Fruit fly (Drosophila melanogaster): ENCODE measurements around the gene CG5866.

Gene CG5866

dm6 chr3R:17400675-17401118 is 14.8 kb upstream of the CG5866 start (continued):
- TF ChIP-seq Max (GFP tag; optimal IDR thresholded peaks at IDR 0.05) (peak; percentile 17), ato (GFP tag; IDR thresholded peaks at IDR 0.05; ENCODE audit: partially characterized antibody) (no peak), CG12236 (GFP tag; optimal IDR thresholded peaks at IDR 0.05) (no peak), phol (tag; optimal IDR thresholded peaks at IDR 0.05) (peak; percentile 77), Opbp (GFP tag; IDR thresholded peaks at IDR 0.05; ENCODE audit: partially characterized antibody) (no peak), pb (GFP tag; optimal IDR thresholded peaks at IDR 0.05) (peak; percentile 41), CG2116 (GFP tag; optimal IDR thresholded peaks at IDR 0.05) (no peak), bsh (GFP tag; optimal IDR thresholded peaks at IDR 0.05) (no peak), fd102C (GFP tag; optimal IDR thresholded peaks at IDR 0.05) (no peak), CG4424 (GFP tag; optimal IDR thresholded peaks at IDR 0.05) (peak; percentile 56), trem (tag; optimal IDR thresholded peaks at IDR 0.05) (peak; percentile 30), Optix (GFP tag; IDR thresholded peaks at IDR 0.05) (no peak), Hr3 (GFP tag; optimal IDR thresholded peaks at IDR 0.05) (no peak), CG4854 (GFP tag; optimal IDR thresholded peaks at IDR 0.05) (peak; percentile 34), B-H1 (GFP tag; IDR thresholded peaks at IDR 0.05) (no peak), fd3F (GFP tag; optimal IDR thresholded peaks at IDR 0.05) (no peak), Nf-YB (GFP tag; optimal IDR thresholded peaks at IDR 0.05) (no peak), fd96Cb (tag; optimal IDR thresholded peaks at IDR 0.05) (peak; percentile 63), CG16863 (GFP tag; optimal IDR thresholded peaks at IDR 0.05) (no peak), so (GFP tag; IDR thresholded peaks at IDR 0.05) (no peak), CG32532 (GFP tag; IDR thresholded peaks at IDR 0.05) (peak; percentile 38; the same call in 1 of the 2 replicates), CG3838 (GFP tag; optimal IDR thresholded peaks at IDR 0.05) (no peak), psq (GFP tag; optimal IDR thresholded peaks at IDR 0.05) (no peak), en (GFP tag; optimal IDR thresholded peaks at IDR 0.05) (peak; percentile 26), Atf6 (GFP tag; IDR thresholded peaks at IDR 0.05) (no peak), HLH3B (GFP tag; IDR thresholded peaks at IDR 0.05) (no peak), CG4404 (GFP tag; IDR thresholded peaks at IDR 0.05) (no peak), tna (GFP tag; IDR thresholded peaks at IDR 0.05; ENCODE audit: partially characterized antibody) (no peak), Nf-YA (GFP tag; IDR thresholded peaks at IDR 0.05) (no peak), TFAM (GFP tag; optimal IDR thresholded peaks at IDR 0.05) (no peak), CG16813 (GFP tag; IDR thresholded peaks at IDR 0.05; ENCODE audit: partially characterized antibody) (no peak), CG17912 (GFP tag; optimal IDR thresholded peaks at IDR 0.05) (no peak), slbo (GFP tag; IDR thresholded peaks at IDR 0.05) (no peak), Atf3 (GFP tag; optimal IDR thresholded peaks at IDR 0.05) (no peak), CG8359 (GFP tag; optimal IDR thresholded peaks at IDR 0.05; ENCODE audit: borderline replicate concordance) (peak; percentile 50), chn (GFP tag; optimal IDR thresholded peaks at IDR 0.05) (no peak), Gsc (GFP tag; IDR thresholded peaks at IDR 0.05) (no peak), inv (GFP tag; IDR thresholded peaks at IDR 0.05; ENCODE audit: partially characterized antibody) (no peak), CG12104 (GFP tag; optimal IDR thresholded peaks at IDR 0.05) (peak; percentile 49), CrebB (tag; optimal IDR thresholded peaks at IDR 0.05) (no peak), CG32772 (GFP tag; IDR thresholded peaks at IDR 0.05) (no peak), ara (GFP tag; IDR thresholded peaks at IDR 0.05) (peak; percentile 50; the same call in 1 of the 2 replicates), CG6254 (GFP tag; optimal IDR thresholded peaks at IDR 0.05) (no peak), Rfx (GFP tag; IDR thresholded peaks at IDR 0.05) (peak; percentile 52; the same call in 1 of the 2 replicates), sr (GFP tag; IDR thresholded peaks at IDR 0.05) (no peak), CG9932 (GFP tag; IDR thresholded peaks at IDR 0.05) (no peak), CG8281 (tag; optimal IDR thresholded peaks at IDR 0.05) (peak; percentile 3), CG6175 (GFP tag; IDR thresholded peaks at IDR 0.05) (no peak), schlank (tag; optimal IDR thresholded peaks at IDR 0.05) (no peak), CG13123 (GFP tag; optimal IDR thresholded peaks at IDR 0.05) (no peak), crp (GFP tag; optimal IDR thresholded peaks at IDR 0.05) (no peak)
